Fruit fly (Drosophila melanogaster) Kc167 (cell line): ENCODE data around the gene Ogdh.

Experiments used
- Myc ChIP-seq: fragments of >200 bp; optimal IDR thresholded peaks from 2 replicates; lab custom pipeline; 2017; ENCODE audit warnings: missing external identifiers
- h ChIP-seq: fragments of >200 bp; optimal IDR thresholded peaks from 3 replicates; lab custom pipeline; 2018; ENCODE audit warnings: missing external identifiers
- insv ChIP-seq: fragments of >200 bp; optimal IDR thresholded peaks from 3 replicates; lab custom pipeline; 2018; ENCODE audit warnings: missing external identifiers
- ttk ChIP-seq: sonication (Bioruptor generic); optimal IDR thresholded peaks from 2 replicates; lab custom pipeline; 2017; ENCODE audit warnings: missing external identifiers

dm6 chr3L:16941319-16941718, 13.3 kb upstream of the Ogdh start:
- TF ChIP-seq h (lab: Kevin White, UChicago) (no peak), ttk (no peak), insv (lab: Kevin White, UChicago) (no peak), Myc (no peak)
